Fruit fly (Drosophila melanogaster): ENCODE results near the gene Arpc3B.
A peak's percentile ranks its signal among the peaks of the same experiment; 100 is the strongest.

Arpc3B gene

dm6 chrX:17125017-17125821 lies 19.6 kb upstream of the Arpc3B start (continued):
- TF ChIP-seq trem (tag; optimal IDR thresholded peaks at IDR 0.05) (peak; percentile 47), Myb (GFP tag; optimal IDR thresholded peaks at IDR 0.05) (peak; percentile 6), tgo (GFP tag; IDR thresholded peaks at IDR 0.05) (peak; percentile 75), bbx (GFP tag; IDR thresholded peaks at IDR 0.05; ENCODE audit: partially characterized antibody) (peak; percentile 92), CG8924 (tag; optimal IDR thresholded peaks at IDR 0.05) (peak; percentile 50), Nf-YC (tag; optimal IDR thresholded peaks at IDR 0.05) (peak; percentile 57), NK7.1 (GFP tag; optimal IDR thresholded peaks at IDR 0.05) (no peak), Med (GFP tag) (peak; percentile 83), CG6654 (GFP tag; optimal IDR thresholded peaks at IDR 0.05) (peak; percentile 40), CG7963 (GFP tag; IDR thresholded peaks at IDR 0.05; ENCODE audit: partially characterized antibody) (peak; percentile 65), ab (GFP tag; optimal IDR thresholded peaks at IDR 0.05) (no peak), pb (GFP tag; optimal IDR thresholded peaks at IDR 0.05) (no peak), Dref (GFP tag; IDR thresholded peaks at IDR 0.05) (no peak), chif (GFP tag; optimal IDR thresholded peaks at IDR 0.05) (peak; percentile 17 to 43), Tbp (GFP tag; optimal IDR thresholded peaks at IDR 0.05) (no peak), CG12299 (tag; optimal IDR thresholded peaks at IDR 0.05) (no peak), CG16815 (GFP tag; optimal IDR thresholded peaks at IDR 0.05) (no peak), kni (GFP tag; optimal IDR thresholded peaks at IDR 0.05) (peak; percentile 69), Hr3 (GFP tag; optimal IDR thresholded peaks at IDR 0.05) (peak; percentile 9), CG12942 (GFP tag; optimal IDR thresholded peaks at IDR 0.05) (no peak), CG9727 (GFP tag; optimal IDR thresholded peaks at IDR 0.05) (peak; percentile 45), crol (GFP tag; IDR thresholded peaks at IDR 0.05) (0 out of 2 replicates have a peak, but pooled peaks have one; percentile 40), CG7745 (tag; optimal IDR thresholded peaks at IDR 0.05) (no peak), Xbp1 (GFP tag; optimal IDR thresholded peaks at IDR 0.05) (peak; percentile 43), cas (GFP tag; IDR thresholded peaks at IDR 0.05) (0 out of 2 replicates have a peak, but pooled peaks have one; percentile 18), CG2875 (GFP tag; optimal IDR thresholded peaks at IDR 0.05) (no peak), ttk (GFP tag; IDR thresholded peaks at IDR 0.05) (peak; percentile 58), CG8388 (GFP tag; optimal IDR thresholded peaks at IDR 0.05) (peak; percentile 34), dimm (GFP tag; IDR thresholded peaks at IDR 0.05) (0 out of 2 replicates have a peak, but pooled peaks have one; percentile 19), CG30431 (GFP tag; optimal IDR thresholded peaks at IDR 0.05) (no peak), ro (GFP tag; IDR thresholded peaks at IDR 0.05) (no peak), sqz (GFP tag; optimal IDR thresholded peaks at IDR 0.05) (peak; percentile 100), jumu (GFP tag; optimal IDR thresholded peaks at IDR 0.05) (peak; percentile 34), CG12155 (GFP tag; optimal IDR thresholded peaks at IDR 0.05) (peak; percentile 24), cwo (GFP tag; optimal IDR thresholded peaks at IDR 0.05) (peak; percentile 78), CTCF (GFP tag; optimal IDR thresholded peaks at IDR 0.05) (no peak), CG3838 (GFP tag; optimal IDR thresholded peaks at IDR 0.05) (no peak), slbo (GFP tag; IDR thresholded peaks at IDR 0.05) (peak; percentile 81), CG12659 (GFP tag; optimal IDR thresholded peaks at IDR 0.05) (peak; percentile 59), Vsx1 (GFP tag; optimal IDR thresholded peaks at IDR 0.05) (peak; percentile 6), hb (GFP tag; IDR thresholded peaks at IDR 0.05; ENCODE audit: partially characterized antibody) (peak; percentile 85), CG11398 (GFP tag; optimal IDR thresholded peaks at IDR 0.05) (peak; percentile 22), CG30403 (GFP tag; optimal IDR thresholded peaks at IDR 0.05) (peak; percentile 32), NC2α (GFP tag; optimal IDR thresholded peaks at IDR 0.05) (no peak), CG31365 (tag; optimal IDR thresholded peaks at IDR 0.05) (no peak), nau (GFP tag; optimal IDR thresholded peaks at IDR 0.05) (peak; percentile 18), ems (GFP tag; optimal IDR thresholded peaks at IDR 0.05) (no peak), ap (GFP tag; IDR thresholded peaks at IDR 0.05) (0 out of 2 replicates have a peak, but pooled peaks have one; percentile 40), CG33213 (GFP tag; optimal IDR thresholded peaks at IDR 0.05) (no peak), scrt (GFP tag; optimal IDR thresholded peaks at IDR 0.05) (peak; percentile 50)

Measured in whole organism, embryonic.